Fruit fly (Drosophila melanogaster) whole organism, wandering third instar larva: ENCODE data around the gene dikar.

ENCODE experiments used
- CG32264 ChIP-seq: fragments of 200-800 bp; sonication (Bioruptor generic); optimal IDR thresholded peaks from 2 replicates; lab custom pipeline; 2016; ENCODE audit warnings: missing biosample characterization, missing genetic modification characterization
- CrebA ChIP-seq: fragments of 200-800 bp; sonication (Bioruptor generic); optimal IDR thresholded peaks from 2 replicates; lab custom pipeline; 2016; ENCODE audit warnings: missing biosample characterization, mild to moderate bottlenecking, missing genetic modification characterization, borderline replicate concordance
- Dfd ChIP-seq: fragments of >200 bp; optimal IDR thresholded peaks from 2 replicates; lab custom pipeline; 2017; ENCODE audit warnings: missing biosample characterization, missing genetic modification characterization
- Dif ChIP-seq: fragments of 200-275, 200-300 bp; sonication (Bioruptor generic); optimal IDR thresholded peaks from 2 replicates; lab custom pipeline; 2018; ENCODE audit warnings: missing biosample characterization, missing genetic modification characterization; ENCODE audit not compliant: partially characterized antibody
- HLH106 ChIP-seq: fragments of 200-800 bp; optimal IDR thresholded peaks from 3 replicates; lab custom pipeline; 2019; ENCODE audit warnings: missing biosample characterization, mild to moderate bottlenecking, missing genetic modification characterization, moderate library complexity
- Hnf4 ChIP-seq: fragments of 200-800 bp; sonication (Bioruptor generic); optimal IDR thresholded peaks from 2 replicates; lab custom pipeline; 2016; ENCODE audit warnings: missing biosample characterization, mild to moderate bottlenecking, missing genetic modification characterization
- Hr83 ChIP-seq: fragments of 200-300 bp; sonication (Bioruptor generic); optimal IDR thresholded peaks from 2 replicates; lab custom pipeline; 2016; ENCODE audit warnings: missing biosample characterization, mild to moderate bottlenecking, missing genetic modification characterization, moderate library complexity; ENCODE audit not compliant: poor library complexity, severe bottlenecking
- Jra ChIP-seq: sonication (Bioruptor generic); optimal IDR thresholded peaks from 2 replicates; lab custom pipeline; 2016; ENCODE audit warnings: missing biosample characterization, missing genetic modification characterization
- Mio ChIP-seq: sonication (Bioruptor generic); optimal IDR thresholded peaks from 2 replicates; lab custom pipeline; 2016; ENCODE audit warnings: missing biosample characterization, missing genetic modification characterization
- Myc ChIP-seq: fragments of >200 bp; optimal IDR thresholded peaks from 2 replicates; lab custom pipeline; 2017
- N ChIP-seq: fragments of >200 bp; optimal IDR thresholded peaks from 2 replicates; lab custom pipeline; 2018; ENCODE audit warnings: missing biosample characterization, missing external identifiers, missing genetic modification characterization
- OdsH ChIP-seq: fragments of 200-800 bp; sonication (Bioruptor generic); optimal IDR thresholded peaks from 2 replicates; lab custom pipeline; 2016; ENCODE audit warnings: missing biosample characterization, mild to moderate bottlenecking, missing genetic modification characterization
- Rel ChIP-seq, 2 experiments: fragments of 200-800 bp; sonication (Bioruptor generic) in 1 of 2; optimal IDR thresholded peaks; 2 replicates in 1 of 2; 3 replicates in 1 of 2; lab custom pipeline; 2016 to 2019; ENCODE audit warnings: mild to moderate bottlenecking in 2 of 2, missing biosample characterization in 2 of 2, missing genetic modification characterization in 2 of 2, moderate library complexity in 1 of 2
- Sp1 ChIP-seq: fragments of 200-800 bp; sonication (Bioruptor generic); optimal IDR thresholded peaks from 3 replicates; lab custom pipeline; 2019; ENCODE audit warnings: missing biosample characterization, mild to moderate bottlenecking, missing genetic modification characterization, moderate library complexity
- Vsx2 ChIP-seq: fragments of 200-300, 225-300 bp; sonication (Bioruptor generic); optimal IDR thresholded peaks from 2 replicates; lab custom pipeline; 2018; ENCODE audit warnings: missing biosample characterization, missing genetic modification characterization; ENCODE audit not compliant: partially characterized antibody
- brk ChIP-seq: fragments of 200-800 bp; sonication (Bioruptor generic); optimal IDR thresholded peaks from 2 replicates; lab custom pipeline; 2016; ENCODE audit warnings: missing biosample characterization, mild to moderate bottlenecking, missing genetic modification characterization
- dmrt93B ChIP-seq: fragments of 200-800 bp; sonication (Bioruptor generic); optimal IDR thresholded peaks from 2 replicates; lab custom pipeline; 2018; ENCODE audit warnings: missing biosample characterization, mild to moderate bottlenecking, missing genetic modification characterization
- dsf ChIP-seq: sonication (Bioruptor generic); optimal IDR thresholded peaks from 2 replicates; lab custom pipeline; 2016; ENCODE audit warnings: missing biosample characterization, missing genetic modification characterization, borderline replicate concordance
- ey ChIP-seq: fragments of 200-800 bp; sonication (Bioruptor generic); optimal IDR thresholded peaks from 2 replicates; lab custom pipeline; 2016; ENCODE audit warnings: missing biosample characterization, missing genetic modification characterization
- foxo ChIP-seq, 2 experiments: fragments of 200-800 bp; sonication (Bioruptor generic); optimal IDR thresholded peaks; 2 replicates in 1 of 2; 3 replicates in 1 of 2; lab custom pipeline; 2016 to 2017; ENCODE audit warnings: missing biosample characterization in 2 of 2, missing genetic modification characterization in 2 of 2
- h ChIP-seq: fragments of 200-800 bp; sonication (Bioruptor generic); optimal IDR thresholded peaks from 3 replicates; lab custom pipeline; 2016; ENCODE audit warnings: missing biosample characterization, mild to moderate bottlenecking, missing genetic modification characterization
- jim ChIP-seq: fragments of 175-275, 200-325 bp; sonication (Bioruptor generic); optimal IDR thresholded peaks from 2 replicates; lab custom pipeline; 2016; ENCODE audit warnings: missing biosample characterization, mild to moderate bottlenecking, missing genetic modification characterization
- lola ChIP-seq: fragments of >200 bp; optimal IDR thresholded peaks from 2 replicates; lab custom pipeline; 2017; ENCODE audit warnings: missing biosample characterization, missing genetic modification characterization
- psq ChIP-seq: fragments of 200-800 bp; sonication (Bioruptor generic); optimal IDR thresholded peaks from 3 replicates; lab custom pipeline; 2017; ENCODE audit warnings: missing biosample characterization, mild to moderate bottlenecking, missing genetic modification characterization, moderate library complexity
- sage ChIP-seq: fragments of 200-800 bp; sonication (Bioruptor generic); optimal IDR thresholded peaks from 2 replicates; lab custom pipeline; 2016; ENCODE audit warnings: missing biosample characterization, mild to moderate bottlenecking, missing genetic modification characterization
- sv ChIP-seq: fragments of 200-800 bp; sonication (Bioruptor generic); optimal IDR thresholded peaks from 3 replicates; lab custom pipeline; 2016; ENCODE audit warnings: missing biosample characterization, missing genetic modification characterization
- tai ChIP-seq: sonication (Bioruptor generic); optimal IDR thresholded peaks from 2 replicates; lab custom pipeline; 2016; ENCODE audit warnings: missing biosample characterization, missing genetic modification characterization
- usp ChIP-seq: fragments of >200 bp; optimal IDR thresholded peaks from 2 replicates; lab custom pipeline; 2017; ENCODE audit warnings: missing biosample characterization, missing genetic modification characterization
- woc ChIP-seq: sonication (Bioruptor generic); optimal IDR thresholded peaks from 2 replicates; lab custom pipeline; 2016; ENCODE audit warnings: missing biosample characterization, mild to moderate bottlenecking, missing genetic modification characterization

Gene dikar

dm6 chr3L:6787502-6787901 lies 44.5 kb upstream of the dikar start:
- TF ChIP-seq ey (GFP tag; lab: Kevin White, UChicago): no peak
- TF ChIP-seq dsf (GFP tag; lab: Kevin White, UChicago): no peak
- no peak for TF ChIP-seq woc (GFP tag; lab: Kevin White, UChicago)
- no peak for TF ChIP-seq Jra (GFP tag; lab: Kevin White, UChicago)
- no peak for TF ChIP-seq foxo (GFP tag; optimal IDR thresholded peaks at IDR 0.05; lab: Kevin White, UChicago)
- TF ChIP-seq OdsH (GFP tag; lab: Kevin White, UChicago): no peak
- TF ChIP-seq Dif (GFP tag; lab: Kevin White, UChicago): no peak
- no peak for TF ChIP-seq usp (GFP tag; lab: Kevin White, UChicago)
- TF ChIP-seq jim (GFP tag; lab: Kevin White, UChicago): no peak
- no peak for TF ChIP-seq sv (GFP tag; lab: Kevin White, UChicago)
- TF ChIP-seq psq (GFP tag; lab: Kevin White, UChicago): no peak
- TF ChIP-seq CrebA: no peak
- no peak for TF ChIP-seq HLH106 (tag; lab: Kevin White, UChicago)
- TF ChIP-seq brk (GFP tag; lab: Kevin White, UChicago): no peak

- TF ChIP-seq sage (GFP tag; lab: Kevin White, UChicago): no peak
- TF ChIP-seq Rel (GFP tag; optimal IDR thresholded peaks at IDR 0.05; lab: Kevin White, UChicago): no peak
- no peak for TF ChIP-seq Rel (tag; optimal IDR thresholded peaks at IDR 0.05; lab: Kevin White, UChicago)
- TF ChIP-seq h (GFP tag; lab: Kevin White, UChicago): no peak
- TF ChIP-seq Hnf4 (GFP tag; lab: Kevin White, UChicago): no peak
- TF ChIP-seq Sp1 (GFP tag; lab: Kevin White, UChicago): no peak
- no peak for TF ChIP-seq dsf (GFP tag; lab: Kevin White, UChicago)
- no peak for TF ChIP-seq sv (GFP tag; lab: Kevin White, UChicago)
- TF ChIP-seq Vsx2 (GFP tag; lab: Kevin White, UChicago): no peak
- no peak for TF ChIP-seq N (GFP tag; lab: Kevin White, UChicago)
- TF ChIP-seq psq (GFP tag; lab: Kevin White, UChicago): no peak
- no peak for TF ChIP-seq jim (GFP tag; lab: Kevin White, UChicago)
- TF ChIP-seq HLH106 (tag; lab: Kevin White, UChicago): no peak
- TF ChIP-seq, all 38 proteins: peak for 0
Measured at dm6 chr3L:6784635-6785606, 42.0 kb upstream of the dikar start.

- TF ChIP-seq Hnf4 (GFP tag; lab: Kevin White, UChicago) (no peak), Dfd (GFP tag; lab: Kevin White, UChicago) (no peak), lola (no peak), dmrt93B (GFP tag; lab: Kevin White, UChicago) (no peak), N (GFP tag; lab: Kevin White, UChicago) (no peak), Hr83 (GFP tag; lab: Kevin White, UChicago) (no peak), Mio (GFP tag; lab: Kevin White, UChicago) (no peak), h (GFP tag; lab: Kevin White, UChicago) (no peak)
Measured at dm6 chr3L:6783403-6783802, 40.4 kb upstream of the dikar start.

DNA sequence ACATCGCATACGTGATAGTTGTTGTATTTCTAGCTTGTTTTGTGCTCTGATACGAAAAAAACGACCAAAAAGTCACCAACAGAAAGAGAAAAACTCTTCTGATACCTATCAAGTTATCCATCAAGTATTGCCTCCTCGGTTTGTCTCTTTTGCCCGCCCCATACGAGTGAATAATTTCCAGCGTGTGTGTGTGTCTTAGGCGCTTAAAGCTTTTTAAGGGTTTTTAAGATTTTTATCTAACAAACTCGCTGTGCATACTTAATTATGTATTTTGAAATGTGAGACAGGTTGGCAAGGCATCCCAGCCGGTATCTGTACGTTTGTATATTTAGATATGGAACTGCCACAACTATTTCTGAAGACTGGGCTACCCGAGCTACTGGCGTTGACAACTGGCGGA lies 36.4 kb upstream of the dikar start:
- TF ChIP-seq CG32264 (GFP tag; lab: Kevin White, UChicago) (no peak), dmrt93B (GFP tag; lab: Kevin White, UChicago) (no peak), dsf (GFP tag; lab: Kevin White, UChicago) (no peak), Vsx2 (GFP tag; lab: Kevin White, UChicago) (no peak), Sp1 (GFP tag; lab: Kevin White, UChicago) (no peak), tai (GFP tag; lab: Kevin White, UChicago) (no peak), brk (GFP tag; lab: Kevin White, UChicago) (no peak), HLH106 (tag; lab: Kevin White, UChicago) (no peak), Jra (GFP tag; lab: Kevin White, UChicago) (no peak), Myc (lab: Kevin White, UChicago) (no peak), lola (no peak), woc (GFP tag; lab: Kevin White, UChicago) (no peak), Hnf4 (GFP tag; lab: Kevin White, UChicago) (no peak), CrebA (no peak), sv (GFP tag; lab: Kevin White, UChicago) (no peak), ey (GFP tag; lab: Kevin White, UChicago) (no peak), foxo (GFP tag; optimal IDR thresholded peaks at IDR 0.05; lab: Kevin White, UChicago) (no peak), OdsH (GFP tag; lab: Kevin White, UChicago) (no peak), Hr83 (GFP tag; lab: Kevin White, UChicago) (no peak)
